Fruit fly (Drosophila melanogaster) whole organism, embryonic: Measurements from ENCODE around the gene CG46467.
A peak's percentile ranks its signal among the peaks of the same experiment; 100 is the strongest.

Source experiments
- CG10147 ChIP-seq: fragments of 200-800 bp; sonication (Bioruptor generic); optimal IDR thresholded peaks from 2 replicates; lab custom pipeline; 2019; ENCODE audit warnings: missing biosample characterization, mild to moderate bottlenecking, missing genetic modification characterization, moderate library complexity
- CG10209 ChIP-seq: fragments of 200-800 bp; sonication (Bioruptor generic); optimal IDR thresholded peaks from 3 replicates; lab custom pipeline; 2017; ENCODE audit warnings: missing biosample characterization, mild to moderate bottlenecking, missing genetic modification characterization, missing genetic modification reagents
- CG10543 ChIP-seq: fragments of 200-800 bp; sonication (Bioruptor generic); optimal IDR thresholded peaks from 3 replicates; lab custom pipeline; 2017; ENCODE audit warnings: missing biosample characterization, mild to moderate bottlenecking, missing genetic modification characterization, moderate library complexity
- CG1233 ChIP-seq: fragments of 200-800 bp; sonication (Bioruptor generic); optimal IDR thresholded peaks from 4 replicates; lab custom pipeline; 2018; ENCODE audit warnings: missing biosample characterization, mild to moderate bottlenecking, missing genetic modification characterization
- CG12769 ChIP-seq: fragments of 200-800 bp; sonication (Bioruptor generic); optimal IDR thresholded peaks from 2 replicates; lab custom pipeline; 2019; ENCODE audit warnings: missing biosample characterization, mild to moderate bottlenecking, missing genetic modification characterization, moderate library complexity
- CG17186 ChIP-seq: fragments of 200-800 bp; sonication (Bioruptor generic); optimal IDR thresholded peaks from 3 replicates; lab custom pipeline; 2017; ENCODE audit warnings: missing biosample characterization, missing genetic modification reagents, missing genetic modification characterization
- CG2120 ChIP-seq: fragments of 200-800 bp; sonication (Bioruptor generic); optimal IDR thresholded peaks from 3 replicates; lab custom pipeline; 2016; ENCODE audit warnings: missing biosample characterization, missing genetic modification characterization
- CG2199 ChIP-seq: fragments of 200-800 bp; sonication (Bioruptor generic); IDR thresholded peaks from 3 replicates; pipeline ENCODE4 v1.3.6; 2022; ENCODE audit warnings: missing biosample characterization, missing genetic modification characterization
- CG2678 ChIP-seq: fragments of 200-800 bp; sonication (Bioruptor generic); optimal IDR thresholded peaks from 3 replicates; lab custom pipeline; 2019; ENCODE audit warnings: missing biosample characterization, mild to moderate bottlenecking, missing genetic modification characterization, moderate library complexity
- CG3281 ChIP-seq: fragments of 200-800 bp; sonication (Bioruptor generic); optimal IDR thresholded peaks from 3 replicates; lab custom pipeline; 2017; ENCODE audit warnings: missing biosample characterization, mild to moderate bottlenecking, missing genetic modification characterization
- CG34422 ChIP-seq: fragments of 200-800 bp; sonication (Bioruptor generic); IDR thresholded peaks from 3 replicates; pipeline ENCODE4 v1.3.6; 2022; ENCODE audit warnings: missing biosample characterization, missing genetic modification characterization
- CG8924 ChIP-seq: fragments of 200-800 bp; optimal IDR thresholded peaks from 3 replicates; lab custom pipeline; 2019; ENCODE audit warnings: missing biosample characterization, mild to moderate bottlenecking, missing genetic modification characterization, moderate library complexity
- CG9932 ChIP-seq: fragments of 200-800 bp; sonication (Bioruptor generic); IDR thresholded peaks from 2 replicates; pipeline ENCODE4 v1.3.6; 2022; ENCODE audit warnings: missing biosample characterization, missing genetic modification characterization
- CoRest ChIP-seq: fragments of 200-800 bp; sonication (Bioruptor generic); optimal IDR thresholded peaks from 3 replicates; lab custom pipeline; 2018; ENCODE audit warnings: missing biosample characterization, mild to moderate bottlenecking, missing genetic modification characterization, moderate library complexity
- D19A ChIP-seq: fragments of 200-800 bp; optimal IDR thresholded peaks from 3 replicates; lab custom pipeline; 2019; ENCODE audit warnings: missing biosample characterization, mild to moderate bottlenecking, missing genetic modification characterization, moderate library complexity
- Dbx ChIP-seq: fragments of 200-800 bp; sonication (Bioruptor generic); IDR thresholded peaks from 3 replicates; pipeline ENCODE4 v1.3.6; 2022; ENCODE audit warnings: missing biosample characterization, missing genetic modification characterization
- Deaf1 ChIP-seq: fragments of 200-800 bp; optimal IDR thresholded peaks from 3 replicates; lab custom pipeline; 2019; ENCODE audit warnings: missing biosample characterization, mild to moderate bottlenecking, missing genetic modification characterization, moderate library complexity
- Dll ChIP-seq: fragments of 200-800 bp; sonication (Bioruptor generic); IDR thresholded peaks from 4 replicates; pipeline ENCODE4 v1.3.6; 2022; ENCODE audit warnings: missing biosample characterization, missing genetic modification characterization; ENCODE audit not compliant: partially characterized antibody
- ERR ChIP-seq: fragments of 200-800 bp; sonication (Bioruptor generic); optimal IDR thresholded peaks from 2 replicates; lab custom pipeline; 2016; ENCODE audit warnings: missing biosample characterization, missing genetic modification characterization
- Ets65A ChIP-seq: fragments of 200-800 bp; sonication (Bioruptor generic); peaks from one replicate; lab custom pipeline; 2016; ENCODE audit warnings: missing biosample characterization, missing genetic modification characterization
- Fer2 ChIP-seq: fragments of 200-800 bp; sonication (Bioruptor generic); optimal IDR thresholded peaks from 2 replicates; lab custom pipeline; 2018; ENCODE audit warnings: missing biosample characterization, mild to moderate bottlenecking, missing genetic modification characterization, moderate library complexity
- HHEX ChIP-seq: fragments of 200-800 bp; sonication (Bioruptor generic); optimal IDR thresholded peaks from 3 replicates; lab custom pipeline; 2017; ENCODE audit warnings: missing biosample characterization, mild to moderate bottlenecking, missing genetic modification characterization, missing genetic modification reagents
- HLH54F ChIP-seq: fragments of 200-800 bp; sonication (Bioruptor generic); optimal IDR thresholded peaks from 3 replicates; lab custom pipeline; 2016; ENCODE audit warnings: missing biosample characterization, missing genetic modification characterization
- Hmr ChIP-seq: fragments of 200-800 bp; sonication (Bioruptor generic); optimal IDR thresholded peaks from 3 replicates; lab custom pipeline; 2017; ENCODE audit warnings: mild to moderate bottlenecking, missing biosample characterization, missing genetic modification reagents, missing genetic modification characterization
- Neu2 ChIP-seq: fragments of 200-800 bp; sonication (Bioruptor generic); optimal IDR thresholded peaks from 3 replicates; lab custom pipeline; 2016; ENCODE audit warnings: missing biosample characterization, missing genetic modification characterization, borderline replicate concordance
- Pdp1 ChIP-seq, 2 experiments: fragments of 200-800 bp; sonication (Bioruptor generic); optimal IDR thresholded peaks; 3 replicates each; lab custom pipeline; 2016; ENCODE audit warnings: missing biosample characterization in 2 of 2, missing genetic modification characterization in 2 of 2, mild to moderate bottlenecking in 1 of 2, moderate library complexity in 1 of 2
- Sin3A ChIP-seq: fragments of >200 bp; optimal IDR thresholded peaks from 2 replicates; lab custom pipeline; 2018
- abd-A ChIP-seq: fragments of 200-800 bp; sonication (Bioruptor generic); optimal IDR thresholded peaks from 3 replicates; lab custom pipeline; 2019; ENCODE audit warnings: missing biosample characterization, mild to moderate bottlenecking, missing genetic modification characterization, moderate library complexity
- az2 ChIP-seq: fragments of 200-800 bp; sonication (Bioruptor generic); optimal IDR thresholded peaks from 3 replicates; lab custom pipeline; 2016; ENCODE audit warnings: missing biosample characterization, missing genetic modification characterization
- caup ChIP-seq: fragments of 200-800 bp; sonication (Bioruptor generic); optimal IDR thresholded peaks from 3 replicates; lab custom pipeline; 2017; ENCODE audit warnings: missing biosample characterization, mild to moderate bottlenecking, missing genetic modification characterization, moderate library complexity; ENCODE audit not compliant: severe bottlenecking
- cwo ChIP-seq: fragments of 200-800 bp; sonication (Bioruptor generic); optimal IDR thresholded peaks from 3 replicates; lab custom pipeline; 2017; ENCODE audit warnings: missing biosample characterization, missing genetic modification characterization, mild to moderate bottlenecking, moderate library complexity, missing genetic modification reagents
- gcm2 ChIP-seq: fragments of 200-800 bp; sonication (Bioruptor generic); optimal IDR thresholded peaks from 2 replicates; lab custom pipeline; 2016; ENCODE audit warnings: missing biosample characterization, missing genetic modification characterization
- grau ChIP-seq: fragments of 200-800 bp; optimal IDR thresholded peaks from 3 replicates; lab custom pipeline; 2019; ENCODE audit warnings: missing biosample characterization, mild to moderate bottlenecking, missing genetic modification characterization, moderate library complexity
- gsb ChIP-seq: fragments of 200-800 bp; sonication (Bioruptor generic); IDR thresholded peaks from 2 replicates; pipeline ENCODE4 v1.3.6; 2022; ENCODE audit warnings: missing biosample characterization, missing genetic modification characterization
- hb ChIP-seq: fragments of 200-800 bp; sonication (Bioruptor generic); IDR thresholded peaks from 3 replicates; pipeline ENCODE4 v1.3.6; 2022; ENCODE audit warnings: missing biosample characterization, missing genetic modification characterization; ENCODE audit not compliant: partially characterized antibody
- mirr ChIP-seq: fragments of 200-800 bp; sonication (Bioruptor generic); optimal IDR thresholded peaks from 3 replicates; lab custom pipeline; 2018; ENCODE audit warnings: missing biosample characterization, mild to moderate bottlenecking, missing genetic modification characterization
- nau ChIP-seq: fragments of 200-800 bp; sonication (Bioruptor generic); optimal IDR thresholded peaks from 3 replicates; lab custom pipeline; 2017; ENCODE audit warnings: missing biosample characterization, mild to moderate bottlenecking, missing genetic modification characterization, missing genetic modification reagents
- nerfin-1 ChIP-seq: fragments of 200-800 bp; sonication (Bioruptor generic); optimal IDR thresholded peaks from 3 replicates; lab custom pipeline; 2019; ENCODE audit warnings: missing biosample characterization, mild to moderate bottlenecking, missing genetic modification characterization, moderate library complexity
- nerfin-2 ChIP-seq: fragments of 200-800 bp; sonication (Bioruptor generic); IDR thresholded peaks from 2 replicates; pipeline ENCODE4 v1.3.6; 2022; ENCODE audit warnings: missing biosample characterization, missing genetic modification characterization; ENCODE audit not compliant: partially characterized antibody
- psq ChIP-seq: fragments of 200-800 bp; sonication (Bioruptor generic); optimal IDR thresholded peaks from 2 replicates; lab custom pipeline; 2017; ENCODE audit warnings: missing biosample characterization, missing genetic modification characterization
- row ChIP-seq: fragments of 200-800 bp; sonication (Bioruptor generic); IDR thresholded peaks from 3 replicates; pipeline ENCODE4 v1.3.6; 2022; ENCODE audit warnings: missing biosample characterization, missing genetic modification characterization
- sd ChIP-seq: fragments of 200-800 bp; sonication (Bioruptor generic); optimal IDR thresholded peaks from 3 replicates; lab custom pipeline; 2018; ENCODE audit warnings: missing biosample characterization, mild to moderate bottlenecking, missing genetic modification characterization, moderate library complexity
- sug ChIP-seq: fragments of 200-800 bp; optimal IDR thresholded peaks from 2 replicates; lab custom pipeline; 2019; ENCODE audit warnings: missing biosample characterization, mild to moderate bottlenecking, missing genetic modification characterization, moderate library complexity
- unpg ChIP-seq: fragments of 200-800 bp; sonication (Bioruptor generic); optimal IDR thresholded peaks from 3 replicates; lab custom pipeline; 2018; ENCODE audit warnings: missing biosample characterization, mild to moderate bottlenecking, missing genetic modification characterization, moderate library complexity
- zfh2 ChIP-seq: fragments of 200-800 bp; sonication (Bioruptor generic); optimal IDR thresholded peaks from 2 replicates; lab custom pipeline; 2016; ENCODE audit warnings: missing biosample characterization, missing genetic modification characterization

Gene CG46467

dm6 chr3R:9928205-9929008, 53.9 kb downstream of the CG46467 start (continued):
- TF ChIP-seq Dll (GFP tag; lab: Robert Waterston, UW): 0 out of 4 replicates have a peak, but pooled peaks have one; percentile 47
- peak; percentile 43; the same call in 1 of the 3 replicates for TF ChIP-seq CG34422 (GFP tag; lab: Robert Waterston, UW)
- peak; percentile 79 for TF ChIP-seq abd-A (tag; lab: Kevin White, UChicago)
- TF ChIP-seq Deaf1 (tag; lab: Kevin White, UChicago): peak; percentile 99
- TF ChIP-seq CG1233: no peak
- no peak for TF ChIP-seq unpg (GFP tag; lab: Kevin White, UChicago)
- TF ChIP-seq sd (tag; lab: Kevin White, UChicago): peak; percentile 74
- peak; percentile 82 for TF ChIP-seq nerfin-1 (tag; lab: Kevin White, UChicago)
- TF ChIP-seq ERR (GFP tag; lab: Kevin White, UChicago): peak; percentile 15
- peak; percentile 87 for TF ChIP-seq psq (GFP tag; lab: Kevin White, UChicago)
- no peak for TF ChIP-seq az2 (GFP tag; lab: Kevin White, UChicago)
- TF ChIP-seq, all 482 proteins: peak for 57

dm6 chr3R:9929153-9929552, 54.7 kb downstream of the CG46467 start:
- TF ChIP-seq CoRest (tag; lab: Kevin White, UChicago) (no peak), CG2199 (0 out of 3 replicates have a peak, but pooled peaks have one; percentile 27)

dm6 chr3R:9931155-9931597, 56.7 kb downstream of the CG46467 start:
- TF ChIP-seq CG12769 (tag; lab: Kevin White, UChicago): peak; percentile 15
- peak; percentile 43 for TF ChIP-seq CG2120 (GFP tag; lab: Kevin White, UChicago)
- peak in 1 of 2 experiments; percentile 82 for TF ChIP-seq Pdp1 (GFP tag; optimal IDR thresholded peaks at IDR 0.05; lab: Kevin White, UChicago)
- TF ChIP-seq mirr (GFP tag; lab: Kevin White, UChicago): peak; percentile 29
- TF ChIP-seq CG3281: peak; percentile 42
- TF ChIP-seq HLH54F (GFP tag; lab: Kevin White, UChicago): no peak
- TF ChIP-seq CG10147 (GFP tag; lab: Kevin White, UChicago): no peak
- TF ChIP-seq Dbx: peak; percentile 42; the same call in 1 of the 3 replicates
- peak; percentile 29 for TF ChIP-seq HHEX (GFP tag; lab: Kevin White, UChicago)
- TF ChIP-seq Fer2 (tag; lab: Kevin White, UChicago): no peak
- no peak for TF ChIP-seq gcm2 (GFP tag; lab: Kevin White, UChicago)
- no peak for TF ChIP-seq gsb (GFP tag; lab: Robert Waterston, UW)
- peak; percentile 33 for TF ChIP-seq zfh2
- TF ChIP-seq Ets65A: peak; percentile 57
- peak; percentile 52 for TF ChIP-seq row (GFP tag; lab: Robert Waterston, UW)
- TF ChIP-seq CG9932: 0 out of 2 replicates have a peak, but pooled peaks have one; percentile 27
- peak; percentile 88 for TF ChIP-seq D19A
- TF ChIP-seq Hmr: peak; percentile 29
- TF ChIP-seq CG17186 (GFP tag; lab: Kevin White, UChicago): no peak
- TF ChIP-seq CG2678 (tag; lab: Kevin White, UChicago): peak; percentile 27
- no peak for TF ChIP-seq CG8924
- no peak for TF ChIP-seq CG10209 (GFP tag; lab: Kevin White, UChicago)
- TF ChIP-seq caup (GFP tag; lab: Kevin White, UChicago): no peak
- TF ChIP-seq nau: no peak
- no peak for TF ChIP-seq Neu2 (GFP tag; lab: Kevin White, UChicago)
- peak; percentile 55 for TF ChIP-seq CG10543 (GFP tag; lab: Kevin White, UChicago)
- no peak for TF ChIP-seq hb (GFP tag; lab: Robert Waterston, UW)
- no peak for TF ChIP-seq grau (tag; lab: Kevin White, UChicago)
- TF ChIP-seq nerfin-2 (GFP tag; lab: Robert Waterston, UW): no peak
- TF ChIP-seq Sin3A (lab: Kevin White, UChicago): no peak
- TF ChIP-seq sug (tag; lab: Kevin White, UChicago): peak; percentile 10
- TF ChIP-seq cwo (GFP tag; lab: Kevin White, UChicago): peak; percentile 56
